Fruit fly (Drosophila melanogaster) whole organism, wandering third instar larva: ENCODE measurements around the gene Acsx1R.

Experiments used
- Abd-B ChIP-seq: fragments of >200 bp; optimal IDR thresholded peaks from 2 replicates; lab custom pipeline; 2017; ENCODE audit warnings: missing biosample characterization, missing genetic modification characterization
- CG32264 ChIP-seq: fragments of 200-800 bp; sonication (Bioruptor generic); optimal IDR thresholded peaks from 2 replicates; lab custom pipeline; 2016; ENCODE audit warnings: missing biosample characterization, missing genetic modification characterization
- CrebA ChIP-seq: fragments of 200-800 bp; sonication (Bioruptor generic); optimal IDR thresholded peaks from 2 replicates; lab custom pipeline; 2016; ENCODE audit warnings: missing biosample characterization, mild to moderate bottlenecking, missing genetic modification characterization, borderline replicate concordance
- Dfd ChIP-seq: fragments of >200 bp; optimal IDR thresholded peaks from 2 replicates; lab custom pipeline; 2017; ENCODE audit warnings: missing biosample characterization, missing genetic modification characterization
- GATAd ChIP-seq: sonication (Bioruptor generic); optimal IDR thresholded peaks from 2 replicates; lab custom pipeline; 2016; ENCODE audit warnings: missing biosample characterization, missing genetic modification characterization
- HLH106 ChIP-seq: fragments of 200-800 bp; optimal IDR thresholded peaks from 3 replicates; lab custom pipeline; 2019; ENCODE audit warnings: missing biosample characterization, mild to moderate bottlenecking, missing genetic modification characterization, moderate library complexity
- Hnf4 ChIP-seq: fragments of 200-800 bp; sonication (Bioruptor generic); optimal IDR thresholded peaks from 2 replicates; lab custom pipeline; 2016; ENCODE audit warnings: missing biosample characterization, mild to moderate bottlenecking, missing genetic modification characterization
- Hr78 ChIP-seq: fragments of >200 bp; optimal IDR thresholded peaks from 2 replicates; lab custom pipeline; 2017; ENCODE audit warnings: missing biosample characterization, missing genetic modification characterization
- Hr83 ChIP-seq: fragments of 200-300 bp; sonication (Bioruptor generic); optimal IDR thresholded peaks from 2 replicates; lab custom pipeline; 2016; ENCODE audit warnings: missing biosample characterization, mild to moderate bottlenecking, missing genetic modification characterization, moderate library complexity; ENCODE audit not compliant: poor library complexity, severe bottlenecking
- Jra ChIP-seq: sonication (Bioruptor generic); optimal IDR thresholded peaks from 2 replicates; lab custom pipeline; 2016; ENCODE audit warnings: missing biosample characterization, missing genetic modification characterization
- Myc ChIP-seq: fragments of >200 bp; optimal IDR thresholded peaks from 2 replicates; lab custom pipeline; 2017
- N ChIP-seq: fragments of >200 bp; optimal IDR thresholded peaks from 2 replicates; lab custom pipeline; 2018; ENCODE audit warnings: missing biosample characterization, missing external identifiers, missing genetic modification characterization
- OdsH ChIP-seq: fragments of 200-800 bp; sonication (Bioruptor generic); optimal IDR thresholded peaks from 2 replicates; lab custom pipeline; 2016; ENCODE audit warnings: missing biosample characterization, mild to moderate bottlenecking, missing genetic modification characterization
- Rel ChIP-seq, 2 experiments: fragments of 200-800 bp; sonication (Bioruptor generic) in 1 of 2; optimal IDR thresholded peaks; 2 replicates in 1 of 2; 3 replicates in 1 of 2; lab custom pipeline; 2016 to 2019; ENCODE audit warnings: mild to moderate bottlenecking in 2 of 2, missing biosample characterization in 2 of 2, missing genetic modification characterization in 2 of 2, moderate library complexity in 1 of 2
- Vsx2 ChIP-seq: fragments of 200-300, 225-300 bp; sonication (Bioruptor generic); optimal IDR thresholded peaks from 2 replicates; lab custom pipeline; 2018; ENCODE audit warnings: missing biosample characterization, missing genetic modification characterization; ENCODE audit not compliant: partially characterized antibody
- dl ChIP-seq, 2 experiments: fragments of 175-275, 200-275 bp in 1 of 2; fragments of 200-275 bp in 1 of 2; sonication (Bioruptor generic); optimal IDR thresholded peaks; lab custom pipeline; 2018; ENCODE audit warnings: mild to moderate bottlenecking in 2 of 2, missing biosample characterization in 2 of 2, missing genetic modification characterization in 2 of 2, moderate library complexity in 2 of 2; ENCODE audit not compliant: partially characterized antibody in 2 of 2, insufficient read depth in 1 of 2
- dmrt93B ChIP-seq: fragments of 200-800 bp; sonication (Bioruptor generic); optimal IDR thresholded peaks from 2 replicates; lab custom pipeline; 2018; ENCODE audit warnings: missing biosample characterization, mild to moderate bottlenecking, missing genetic modification characterization
- dsf ChIP-seq: sonication (Bioruptor generic); optimal IDR thresholded peaks from 2 replicates; lab custom pipeline; 2016; ENCODE audit warnings: missing biosample characterization, missing genetic modification characterization, borderline replicate concordance
- ey ChIP-seq: fragments of 200-800 bp; sonication (Bioruptor generic); optimal IDR thresholded peaks from 2 replicates; lab custom pipeline; 2016; ENCODE audit warnings: missing biosample characterization, missing genetic modification characterization
- foxo ChIP-seq, 2 experiments: fragments of 200-800 bp; sonication (Bioruptor generic); optimal IDR thresholded peaks; 2 replicates in 1 of 2; 3 replicates in 1 of 2; lab custom pipeline; 2016 to 2017; ENCODE audit warnings: missing biosample characterization in 2 of 2, missing genetic modification characterization in 2 of 2
- fru ChIP-seq: fragments of 200-800 bp; sonication (Bioruptor generic); optimal IDR thresholded peaks from 3 replicates; lab custom pipeline; 2016; ENCODE audit warnings: missing biosample characterization, mild to moderate bottlenecking, missing genetic modification characterization
- h ChIP-seq: fragments of 200-800 bp; sonication (Bioruptor generic); optimal IDR thresholded peaks from 3 replicates; lab custom pipeline; 2016; ENCODE audit warnings: missing biosample characterization, mild to moderate bottlenecking, missing genetic modification characterization
- jim ChIP-seq: fragments of 175-275, 200-325 bp; sonication (Bioruptor generic); optimal IDR thresholded peaks from 2 replicates; lab custom pipeline; 2016; ENCODE audit warnings: missing biosample characterization, mild to moderate bottlenecking, missing genetic modification characterization
- sage ChIP-seq: fragments of 200-800 bp; sonication (Bioruptor generic); optimal IDR thresholded peaks from 2 replicates; lab custom pipeline; 2016; ENCODE audit warnings: missing biosample characterization, mild to moderate bottlenecking, missing genetic modification characterization
- sv ChIP-seq: fragments of 200-800 bp; sonication (Bioruptor generic); optimal IDR thresholded peaks from 3 replicates; lab custom pipeline; 2016; ENCODE audit warnings: missing biosample characterization, missing genetic modification characterization
- tai ChIP-seq: sonication (Bioruptor generic); optimal IDR thresholded peaks from 2 replicates; lab custom pipeline; 2016; ENCODE audit warnings: missing biosample characterization, missing genetic modification characterization
- usp ChIP-seq: fragments of >200 bp; optimal IDR thresholded peaks from 2 replicates; lab custom pipeline; 2017; ENCODE audit warnings: missing biosample characterization, missing genetic modification characterization

Acsx1R gene

DNA sequence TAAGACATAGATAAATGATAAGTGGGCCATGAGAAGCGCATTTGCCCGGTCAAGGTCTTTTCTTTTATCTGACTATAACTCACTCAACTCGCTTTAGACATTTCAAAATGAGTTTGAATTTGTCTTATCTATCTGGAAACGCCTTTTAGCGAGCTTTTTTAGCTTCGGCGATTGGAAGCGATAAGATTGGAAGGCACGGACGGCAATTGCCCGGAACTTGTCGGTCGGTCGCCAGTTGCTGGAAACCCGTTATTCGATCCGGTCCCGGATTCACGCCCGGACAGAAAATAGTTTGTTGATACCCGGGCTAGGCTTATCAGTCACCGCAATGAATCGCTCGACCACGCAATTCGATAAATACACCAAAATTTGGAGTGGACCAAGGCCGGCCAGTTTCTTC is 6.2 kb upstream of the Acsx1R start, which contains the start of gene Acsx4:
Gene Acsx4, plus strand, starts transcription at position 233 of the 400 bp plus-strand sequence.
- TF ChIP-seq dmrt93B (GFP tag; lab: Kevin White, UChicago): no peak
- TF ChIP-seq GATAd: no peak
- no peak for TF ChIP-seq Hr78 (GFP tag; lab: Kevin White, UChicago)
- no peak for TF ChIP-seq Jra (GFP tag; lab: Kevin White, UChicago)
- no peak for TF ChIP-seq Abd-B

- no peak for TF ChIP-seq ey (GFP tag; lab: Kevin White, UChicago)
- TF ChIP-seq Rel (GFP tag; optimal IDR thresholded peaks at IDR 0.05; lab: Kevin White, UChicago): no peak
- TF ChIP-seq Rel (tag; optimal IDR thresholded peaks at IDR 0.05; lab: Kevin White, UChicago): no peak
- TF ChIP-seq dl (GFP tag; optimal IDR thresholded peaks at IDR 0.05; lab: Kevin White, UChicago; ENCODE audit: insufficient read depth in 1 of 2, partially characterized antibody in 2 of 2): no peak
- TF ChIP-seq h (GFP tag; lab: Kevin White, UChicago): no peak
- TF ChIP-seq GATAd: no peak
- TF ChIP-seq Hr83 (GFP tag; lab: Kevin White, UChicago): no peak
- TF ChIP-seq sv (GFP tag; lab: Kevin White, UChicago): no peak
- TF ChIP-seq Myc: no peak
- TF ChIP-seq N (GFP tag; lab: Kevin White, UChicago): no peak
- TF ChIP-seq Abd-B: no peak
- no peak for TF ChIP-seq fru (GFP tag; lab: Kevin White, UChicago)
- no peak for TF ChIP-seq tai (GFP tag; lab: Kevin White, UChicago)
- TF ChIP-seq HLH106 (tag; lab: Kevin White, UChicago): no peak
These were observed 3.9 kb upstream of the Acsx1R start, which contains the start of gene Acsx3 for dm6 chr3R:19780946-19781345. TSS of gene Acsx3 (plus strand) at chr3R:19781246.

DNA sequence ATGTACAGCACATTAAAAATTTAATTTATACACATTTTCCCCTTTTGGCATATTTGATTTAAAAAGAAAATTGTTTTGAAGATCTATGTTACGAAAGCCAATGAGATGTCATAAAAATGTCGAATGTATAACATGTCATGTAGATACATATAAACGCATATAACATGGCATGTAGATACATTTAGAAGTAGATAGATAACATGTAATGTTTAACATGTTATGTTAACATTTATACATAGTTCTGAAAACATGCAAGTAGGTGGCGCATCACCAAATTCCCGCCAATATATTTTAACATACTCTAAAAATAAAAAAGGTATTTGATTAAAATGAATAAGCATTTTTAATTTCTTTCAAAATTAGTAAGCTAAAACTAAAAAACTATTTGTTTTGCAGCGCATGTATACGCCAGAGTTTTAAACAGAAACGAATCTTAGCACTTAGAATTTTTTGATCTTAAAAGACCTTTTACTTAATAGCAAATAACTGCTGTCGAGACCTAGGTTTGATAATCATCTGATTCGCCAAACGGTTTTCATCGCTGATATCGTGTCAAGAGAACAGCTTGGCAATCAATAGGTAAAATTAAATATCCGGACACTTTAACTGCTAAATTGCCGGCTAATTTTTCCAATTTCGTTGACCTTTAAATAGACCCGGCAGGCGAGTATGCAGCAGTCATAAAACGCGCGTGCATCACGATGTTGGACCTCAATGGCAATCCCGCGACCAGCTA is 1.2 kb upstream of the Acsx1R start, which contains the start of gene Acsx2:
Gene Acsx2, plus strand, starts transcription at position 686 of the 736 bp plus-strand sequence.
- TF ChIP-seq fru (GFP tag; lab: Kevin White, UChicago): no peak
- TF ChIP-seq CG32264: no peak
- TF ChIP-seq OdsH: no peak
- TF ChIP-seq tai (GFP tag; lab: Kevin White, UChicago): no peak
- no peak for TF ChIP-seq N (GFP tag; lab: Kevin White, UChicago)
- TF ChIP-seq jim: no peak
- TF ChIP-seq h (GFP tag; lab: Kevin White, UChicago): no peak

- TF ChIP-seq GATAd (no peak), N (GFP tag; lab: Kevin White, UChicago) (no peak), dl (GFP tag; optimal IDR thresholded peaks at IDR 0.05; lab: Kevin White, UChicago; ENCODE audit: insufficient read depth in 1 of 2, partially characterized antibody in 2 of 2) (no peak), foxo (GFP tag; optimal IDR thresholded peaks at IDR 0.05; lab: Kevin White, UChicago) (no peak), Jra (GFP tag; lab: Kevin White, UChicago) (no peak), CrebA (GFP tag; lab: Kevin White, UChicago) (no peak), Hnf4 (GFP tag; lab: Kevin White, UChicago) (no peak), Vsx2 (no peak), sage (GFP tag; lab: Kevin White, UChicago) (no peak), usp (no peak)
These were observed 2.9 kb downstream of the Acsx1R start for dm6 chr3R:19774149-19774548.

- no peak for TF ChIP-seq dsf
- TF ChIP-seq Rel (GFP tag; optimal IDR thresholded peaks at IDR 0.05; lab: Kevin White, UChicago): no peak
- no peak for TF ChIP-seq Rel (tag; optimal IDR thresholded peaks at IDR 0.05; lab: Kevin White, UChicago)
- TF ChIP-seq tai (GFP tag; lab: Kevin White, UChicago): no peak
- no peak for TF ChIP-seq ey (GFP tag; lab: Kevin White, UChicago)
- no peak for TF ChIP-seq N (GFP tag; lab: Kevin White, UChicago)
- TF ChIP-seq jim: no peak
- TF ChIP-seq HLH106 (tag; lab: Kevin White, UChicago): no peak
- TF ChIP-seq GATAd: no peak
- no peak for TF ChIP-seq Dfd (GFP tag; lab: Kevin White, UChicago)
These were observed 4.0 kb downstream of the Acsx1R start, which contains the start of gene Acsx1L for dm6 chr3R:19773125-19773524. TSS of gene Acsx1L (minus strand) at chr3R:19773225.

DNA sequence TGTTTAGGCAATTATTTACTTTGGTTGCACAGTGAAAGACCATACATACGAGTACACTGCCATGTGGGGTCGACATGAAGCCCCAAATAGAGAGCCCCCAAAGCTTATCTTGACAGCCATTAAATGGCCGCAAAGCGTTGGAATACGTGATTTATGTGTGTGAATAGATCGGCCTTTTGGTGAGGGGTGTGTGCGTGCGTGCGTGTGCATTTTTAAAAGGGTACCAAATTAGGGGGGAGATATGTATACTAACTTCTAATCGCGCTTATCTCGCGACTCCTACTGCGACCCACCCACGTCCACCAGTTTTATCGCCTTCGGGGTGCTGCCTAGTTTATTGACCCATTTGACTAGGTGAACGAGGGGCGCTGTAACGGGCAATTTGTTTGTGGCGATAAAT is 34.2 kb downstream of the Acsx1R start:
- TF ChIP-seq OdsH (no peak), Hr78 (GFP tag; lab: Kevin White, UChicago) (no peak), Dfd (GFP tag; lab: Kevin White, UChicago) (no peak), GATAd (no peak), fru (GFP tag; lab: Kevin White, UChicago) (no peak), dmrt93B (GFP tag; lab: Kevin White, UChicago) (no peak)
